Worm (Caenorhabditis elegans) whole organism, L1 larva: Measurements from ENCODE around the gene chil-16.

Source experiments
- alr-1 ChIP-seq: fragments of 200-800 bp; sonication (Bioruptor generic); optimal IDR thresholded peaks from 2 replicates; lab custom pipeline; 2018; ENCODE audit warnings: borderline replicate concordance, mild to moderate bottlenecking, missing genetic modification characterization, missing compliant biosample characterization
- aly-2 ChIP-seq: fragments of 150-350 bp; optimal IDR thresholded peaks from 2 replicates; lab custom pipeline; 2014; ENCODE audit warnings: missing biosample characterization, missing genetic modification characterization
- ceh-63 ChIP-seq: fragments of 200-800 bp; sonication (Bioruptor generic); optimal IDR thresholded peaks from 2 replicates; lab custom pipeline; 2018; ENCODE audit warnings: mild to moderate bottlenecking, missing genetic modification characterization, missing compliant biosample characterization
- ceh-88 ChIP-seq: fragments of 200-800 bp; sonication (Bioruptor generic); IDR thresholded peaks from 2 replicates; pipeline ENCODE4 v1.3.6; 2022; ENCODE audit warnings: missing genetic modification characterization, missing compliant biosample characterization
- efl-1 ChIP-seq, 4 experiments: fragments of 150-350 bp; optimal IDR thresholded peaks in 3 of 4; peaks in 1 of 4; 1 replicate in 1 of 4; 2 replicates in 3 of 4; lab custom pipeline; 2014; ENCODE audit warnings: missing biosample characterization in 2 of 4, missing genetic modification characterization in 2 of 4, missing genetic modification reagents in 2 of 4
- elt-2 ChIP-seq: sonication (generic microtip); optimal IDR thresholded peaks from 2 replicates; lab custom pipeline; 2016; ENCODE audit warnings: missing genetic modification characterization, mild to moderate bottlenecking, inconsistent platforms, missing compliant biosample characterization, missing genetic modification reagents
- grh-1 ChIP-seq: fragments of 200-800 bp; sonication (Bioruptor generic); IDR thresholded peaks from 2 replicates; pipeline ENCODE4 v1.3.6; 2022; ENCODE audit warnings: missing genetic modification reagents, missing genetic modification characterization, missing compliant biosample characterization
- lsy-2 ChIP-seq, 2 experiments: fragments of 150-350 bp; optimal IDR thresholded peaks; 2 replicates each; lab custom pipeline; 2014; ENCODE audit warnings: missing biosample characterization in 2 of 2, missing genetic modification characterization in 2 of 2
- mep-1 ChIP-seq: fragments of 150-350 bp; optimal IDR thresholded peaks from 2 replicates; lab custom pipeline; 2014; ENCODE audit warnings: missing biosample characterization, missing genetic modification characterization
- nhr-28 ChIP-seq: fragments of 150-350 bp; optimal IDR thresholded peaks from 2 replicates; lab custom pipeline; 2014; ENCODE audit warnings: missing biosample characterization, missing genetic modification characterization
- nhr-47 ChIP-seq: sonication (generic microtip); optimal IDR thresholded peaks from 2 replicates; lab custom pipeline; 2016; ENCODE audit warnings: mild to moderate bottlenecking, missing genetic modification characterization, moderate library complexity, missing compliant biosample characterization
- skn-1 ChIP-seq: fragments of 150-350 bp; optimal IDR thresholded peaks from 2 replicates; lab custom pipeline; 2014; ENCODE audit warnings: missing biosample characterization, missing genetic modification characterization
- unc-62 ChIP-seq: fragments of 150-350 bp; optimal IDR thresholded peaks from 2 replicates; lab custom pipeline; 2014; ENCODE audit warnings: missing biosample characterization, missing genetic modification reagents, missing genetic modification characterization
- ztf-4 ChIP-seq: fragments of 150-350 bp; optimal IDR thresholded peaks from 2 replicates; lab custom pipeline; 2014; ENCODE audit warnings: missing biosample characterization, missing genetic modification characterization

DNA sequence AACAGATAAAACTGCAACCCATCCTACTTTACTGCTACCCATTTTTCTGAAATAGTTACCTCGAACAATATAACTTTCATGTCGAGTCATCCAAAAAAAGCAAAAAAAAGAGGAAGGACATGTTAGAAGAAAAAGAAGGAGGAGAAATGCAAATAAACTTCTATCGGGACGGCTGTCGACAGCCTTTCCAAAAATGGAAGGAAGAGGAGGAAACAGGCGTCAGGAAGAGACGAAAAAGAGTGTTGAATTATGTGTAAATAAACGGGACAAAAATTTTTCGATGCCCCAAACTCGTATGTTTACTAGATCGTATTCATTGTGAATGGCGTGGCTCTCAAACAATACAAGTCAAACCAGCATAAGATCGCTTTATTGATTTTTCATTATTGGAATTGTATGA, 14.1 kb downstream of the chil-16 start, which contains the start of gene M176.5:
- TF ChIP-seq unc-62 (GFP tag; lab: Kevin White, UChicago) (no peak), grh-1 (GFP tag; lab: Robert Waterston, UW) (no peak), nhr-28 (tag; lab: Kevin White, UChicago) (no peak), lsy-2 (tag; optimal IDR thresholded peaks at IDR 0.05; lab: Kevin White, UChicago) (no peak), elt-2 (tag; lab: Kevin White, UChicago) (no peak), mep-1 (no peak), aly-2 (tag; lab: Kevin White, UChicago) (no peak), ztf-4 (tag; lab: Kevin White, UChicago) (no peak), efl-1 (optimal IDR thresholded peaks at IDR 0.05; lab: Kevin White, UChicago) (no peak), efl-1 (GFP tag; optimal IDR thresholded peaks at IDR 0.05 in 1 of 2; lab: Kevin White, UChicago) (no peak), ceh-63 (GFP tag; lab: Kevin White, UChicago) (no peak), nhr-47 (tag; lab: Kevin White, UChicago) (no peak), ceh-88 (no peak), skn-1 (tag; lab: Kevin White, UChicago) (no peak), alr-1 (tag; lab: Kevin White, UChicago) (no peak)
